Fruit fly (Drosophila melanogaster) whole organism, embryonic: ENCODE data around the gene CG12680.
A peak's percentile ranks its signal among the peaks of the same experiment; 100 is the strongest.

ENCODE experiments used
- Blimp-1 ChIP-seq: fragments of 200-800 bp; sonication (Bioruptor generic); optimal IDR thresholded peaks from 3 replicates; lab custom pipeline; 2018; ENCODE audit warnings: missing biosample characterization, missing genetic modification characterization, mild to moderate bottlenecking, moderate library complexity, missing genetic modification reagents
- CG10209 ChIP-seq: fragments of 200-800 bp; sonication (Bioruptor generic); optimal IDR thresholded peaks from 3 replicates; lab custom pipeline; 2017; ENCODE audit warnings: missing biosample characterization, mild to moderate bottlenecking, missing genetic modification characterization, missing genetic modification reagents
- CG1024 ChIP-seq: fragments of 200-800 bp; sonication (Bioruptor generic); IDR thresholded peaks from 2 replicates; pipeline ENCODE4 v1.3.6; 2022; ENCODE audit warnings: missing biosample characterization, missing genetic modification characterization
- CG11093 ChIP-seq: fragments of 200-800 bp; sonication (Bioruptor generic); IDR thresholded peaks from 3 replicates; pipeline ENCODE4 v1.3.6; 2022; ENCODE audit warnings: missing biosample characterization, missing genetic modification characterization
- CG13287 ChIP-seq: fragments of 200-800 bp; sonication (Bioruptor generic); IDR thresholded peaks from 2 replicates; pipeline ENCODE4 v1.3.6; 2022; ENCODE audit warnings: missing biosample characterization, missing genetic modification characterization; ENCODE audit not compliant: partially characterized antibody
- CG14050 ChIP-seq: fragments of 200-800 bp; sonication (Bioruptor generic); IDR thresholded peaks from 3 replicates; pipeline ENCODE4 v1.3.6; 2022; ENCODE audit warnings: missing biosample characterization, missing genetic modification characterization
- CG1529 ChIP-seq: fragments of 200-800 bp; sonication (Bioruptor generic); optimal IDR thresholded peaks from 3 replicates; lab custom pipeline; 2018; ENCODE audit warnings: missing biosample characterization, missing genetic modification characterization
- CG15479 ChIP-seq: fragments of 200-800 bp; sonication (Bioruptor generic); optimal IDR thresholded peaks from 3 replicates; lab custom pipeline; 2019; ENCODE audit warnings: missing biosample characterization, mild to moderate bottlenecking, missing genetic modification characterization, moderate library complexity
- CG17186 ChIP-seq: fragments of 200-800 bp; sonication (Bioruptor generic); optimal IDR thresholded peaks from 3 replicates; lab custom pipeline; 2017; ENCODE audit warnings: missing biosample characterization, missing genetic modification reagents, missing genetic modification characterization
- CG17328 ChIP-seq: fragments of 200-800 bp; sonication (Bioruptor generic); IDR thresholded peaks from 2 replicates; pipeline ENCODE4 v1.3.6; 2022; ENCODE audit warnings: missing biosample characterization, missing genetic modification characterization
- CG2116 ChIP-seq: fragments of 200-800 bp; sonication (Bioruptor generic); optimal IDR thresholded peaks from 3 replicates; lab custom pipeline; 2018; ENCODE audit warnings: missing biosample characterization, mild to moderate bottlenecking, missing genetic modification characterization
- CG30020 ChIP-seq: fragments of 200-800 bp; optimal IDR thresholded peaks from 2 replicates; lab custom pipeline; 2019; ENCODE audit warnings: missing biosample characterization, mild to moderate bottlenecking, missing genetic modification characterization, moderate library complexity
- CG31365 ChIP-seq: fragments of 200-800 bp; sonication (Bioruptor generic); optimal IDR thresholded peaks from 2 replicates; lab custom pipeline; 2018; ENCODE audit warnings: missing biosample characterization, mild to moderate bottlenecking, missing genetic modification characterization
- CG34376 ChIP-seq: fragments of 200-800 bp; sonication (Bioruptor generic); optimal IDR thresholded peaks from 2 replicates; lab custom pipeline; 2018; ENCODE audit warnings: missing biosample characterization, mild to moderate bottlenecking, missing genetic modification characterization
- CG4820 ChIP-seq: fragments of 200-800 bp; sonication (Bioruptor generic); optimal IDR thresholded peaks from 3 replicates; lab custom pipeline; 2016; ENCODE audit warnings: missing biosample characterization, missing genetic modification characterization
- CG6654 ChIP-seq: fragments of 200-800 bp; sonication (Bioruptor generic); optimal IDR thresholded peaks from 2 replicates; lab custom pipeline; 2017; ENCODE audit warnings: missing biosample characterization, mild to moderate bottlenecking, missing genetic modification characterization
- CG6791 ChIP-seq: fragments of 200-800 bp; sonication (Bioruptor generic); IDR thresholded peaks from 3 replicates; pipeline ENCODE4 v1.3.6; 2022; ENCODE audit warnings: missing biosample characterization, missing genetic modification characterization; ENCODE audit not compliant: partially characterized antibody
- CG8944 ChIP-seq: fragments of 200-800 bp; sonication (Bioruptor generic); optimal IDR thresholded peaks from 3 replicates; lab custom pipeline; 2016; ENCODE audit warnings: missing biosample characterization, missing genetic modification characterization
- CrebB ChIP-seq: fragments of 200-800 bp; sonication (Bioruptor generic); optimal IDR thresholded peaks from 3 replicates; lab custom pipeline; 2018; ENCODE audit warnings: missing biosample characterization, mild to moderate bottlenecking, missing genetic modification characterization
- Dll ChIP-seq: fragments of 200-800 bp; sonication (Bioruptor generic); IDR thresholded peaks from 4 replicates; pipeline ENCODE4 v1.3.6; 2022; ENCODE audit warnings: missing biosample characterization, missing genetic modification characterization; ENCODE audit not compliant: partially characterized antibody
- Ets97D ChIP-seq: fragments of 200-800 bp; sonication (Bioruptor generic); optimal IDR thresholded peaks from 3 replicates; lab custom pipeline; 2016; ENCODE audit warnings: missing biosample characterization, missing genetic modification characterization
- H2.0 ChIP-seq: fragments of 200-800 bp; sonication (Bioruptor generic); IDR thresholded peaks from 2 replicates; pipeline ENCODE4 v1.3.6; 2022; ENCODE audit warnings: missing biosample characterization, missing genetic modification characterization
- HmgD ChIP-seq: fragments of 200-800 bp; sonication (Bioruptor generic); optimal IDR thresholded peaks from 3 replicates; lab custom pipeline; 2016; ENCODE audit warnings: missing biosample characterization, missing genetic modification characterization
- Hr51 ChIP-seq, 2 experiments: fragments of 200-800 bp; sonication (Bioruptor generic); optimal IDR thresholded peaks; 2 replicates in 1 of 2; 3 replicates in 1 of 2; lab custom pipeline; 2016 to 2018; ENCODE audit warnings: missing biosample characterization in 2 of 2, missing genetic modification characterization in 2 of 2, mild to moderate bottlenecking in 1 of 2, moderate library complexity in 1 of 2
- Hsf ChIP-seq: fragments of 200-800 bp; sonication (Bioruptor generic); optimal IDR thresholded peaks from 3 replicates; lab custom pipeline; 2016; ENCODE audit warnings: missing biosample characterization, missing genetic modification characterization
- MTF-1 ChIP-seq: fragments of 200-800 bp; sonication (Bioruptor generic); optimal IDR thresholded peaks from 2 replicates; lab custom pipeline; 2018; ENCODE audit warnings: missing biosample characterization, mild to moderate bottlenecking, missing genetic modification characterization, borderline replicate concordance
- NK7.1 ChIP-seq: fragments of 200-800 bp; sonication (Bioruptor generic); optimal IDR thresholded peaks from 3 replicates; lab custom pipeline; 2016; ENCODE audit warnings: missing biosample characterization, missing genetic modification characterization
- Nf-YC ChIP-seq: fragments of 200-800 bp; optimal IDR thresholded peaks from 3 replicates; lab custom pipeline; 2019; ENCODE audit warnings: missing biosample characterization, mild to moderate bottlenecking, missing genetic modification characterization, moderate library complexity
- Sox102F ChIP-seq: fragments of 200-800 bp; sonication (Bioruptor generic); optimal IDR thresholded peaks from 2 replicates; lab custom pipeline; 2018; ENCODE audit warnings: missing biosample characterization, mild to moderate bottlenecking, missing genetic modification characterization, moderate library complexity
- aop ChIP-seq: fragments of 200-800 bp; sonication (Bioruptor generic); IDR thresholded peaks from 2 replicates; pipeline ENCODE4 v1.3.6; 2022; ENCODE audit warnings: missing biosample characterization, missing genetic modification characterization
- bbx ChIP-seq: fragments of 200-800 bp; sonication (Bioruptor generic); IDR thresholded peaks from 2 replicates; pipeline ENCODE4 v1.3.6; 2022; ENCODE audit warnings: missing biosample characterization, missing genetic modification characterization; ENCODE audit not compliant: partially characterized antibody
- bigmax ChIP-seq: fragments of 200-800 bp; sonication (Bioruptor generic); optimal IDR thresholded peaks from 2 replicates; lab custom pipeline; 2018; ENCODE audit warnings: missing biosample characterization, mild to moderate bottlenecking, missing genetic modification characterization
- cg ChIP-seq: fragments of 200-800 bp; sonication (Bioruptor generic); optimal IDR thresholded peaks from 3 replicates; lab custom pipeline; 2019; ENCODE audit warnings: missing biosample characterization, mild to moderate bottlenecking, missing genetic modification characterization, moderate library complexity
- chn ChIP-seq: fragments of 200-800 bp; sonication (Bioruptor generic); optimal IDR thresholded peaks from 2 replicates; lab custom pipeline; 2016; ENCODE audit warnings: missing biosample characterization, missing genetic modification characterization
- disco-r ChIP-seq: fragments of 200-800 bp; sonication (Bioruptor generic); optimal IDR thresholded peaks from 2 replicates; lab custom pipeline; 2016; ENCODE audit warnings: missing biosample characterization, missing genetic modification characterization
- eve ChIP-seq, 2 experiments: fragments of >200 bp; optimal IDR thresholded peaks; 2 replicates each; lab custom pipeline; 2017; ENCODE audit warnings: missing biosample characterization in 2 of 2, missing genetic modification characterization in 2 of 2
- gce ChIP-seq: fragments of 200-800 bp; sonication (Bioruptor generic); IDR thresholded peaks from 3 replicates; pipeline ENCODE4 v1.3.6; 2022; ENCODE audit warnings: missing biosample characterization, missing genetic modification characterization
- h ChIP-seq: fragments of >200 bp; optimal IDR thresholded peaks from 2 replicates; lab custom pipeline; 2017
- ham ChIP-seq: fragments of 200-800 bp; sonication (Bioruptor generic); IDR thresholded peaks from 2 replicates; pipeline ENCODE4 v1.3.6; 2022; ENCODE audit warnings: missing biosample characterization, missing genetic modification characterization
- jumu ChIP-seq: fragments of 200-800 bp; sonication (Bioruptor generic); optimal IDR thresholded peaks from 3 replicates; lab custom pipeline; 2016; ENCODE audit warnings: missing biosample characterization, missing genetic modification characterization
- kay ChIP-seq: fragments of 200-800 bp; sonication (Bioruptor generic); optimal IDR thresholded peaks from 2 replicates; lab custom pipeline; 2016; ENCODE audit warnings: missing biosample characterization, missing genetic modification characterization
- knrl ChIP-seq: fragments of 200-800 bp; sonication (Bioruptor generic); IDR thresholded peaks from 3 replicates; pipeline ENCODE4 v1.3.6; 2022; ENCODE audit warnings: missing biosample characterization, missing genetic modification characterization; ENCODE audit not compliant: partially characterized antibody
- pb ChIP-seq: fragments of 200-800 bp; sonication (Bioruptor generic); optimal IDR thresholded peaks from 3 replicates; lab custom pipeline; 2016; ENCODE audit warnings: missing biosample characterization, missing genetic modification characterization
- ro ChIP-seq: fragments of 200-800 bp; sonication (Bioruptor generic); IDR thresholded peaks from 2 replicates; pipeline ENCODE4 v1.3.6; 2022; ENCODE audit warnings: missing biosample characterization, missing genetic modification characterization
- slp2 ChIP-seq: fragments of 200-800 bp; sonication (Bioruptor generic); optimal IDR thresholded peaks from 2 replicates; lab custom pipeline; 2016; ENCODE audit warnings: missing biosample characterization, missing genetic modification characterization
- stwl ChIP-seq: fragments of 200-800 bp; sonication (Bioruptor generic); optimal IDR thresholded peaks from 3 replicates; lab custom pipeline; 2018; ENCODE audit warnings: missing biosample characterization, mild to moderate bottlenecking, missing genetic modification characterization, moderate library complexity
- sug ChIP-seq: fragments of 200-800 bp; optimal IDR thresholded peaks from 2 replicates; lab custom pipeline; 2019; ENCODE audit warnings: missing biosample characterization, mild to moderate bottlenecking, missing genetic modification characterization, moderate library complexity
- twi ChIP-seq: fragments of 200-800 bp; optimal IDR thresholded peaks from 2 replicates; lab custom pipeline; 2019; ENCODE audit warnings: missing biosample characterization, mild to moderate bottlenecking, missing genetic modification characterization, moderate library complexity
- yki ChIP-seq: fragments of >200 bp; optimal IDR thresholded peaks from 3 replicates; lab custom pipeline; 2018

Gene CG12680

DNA sequence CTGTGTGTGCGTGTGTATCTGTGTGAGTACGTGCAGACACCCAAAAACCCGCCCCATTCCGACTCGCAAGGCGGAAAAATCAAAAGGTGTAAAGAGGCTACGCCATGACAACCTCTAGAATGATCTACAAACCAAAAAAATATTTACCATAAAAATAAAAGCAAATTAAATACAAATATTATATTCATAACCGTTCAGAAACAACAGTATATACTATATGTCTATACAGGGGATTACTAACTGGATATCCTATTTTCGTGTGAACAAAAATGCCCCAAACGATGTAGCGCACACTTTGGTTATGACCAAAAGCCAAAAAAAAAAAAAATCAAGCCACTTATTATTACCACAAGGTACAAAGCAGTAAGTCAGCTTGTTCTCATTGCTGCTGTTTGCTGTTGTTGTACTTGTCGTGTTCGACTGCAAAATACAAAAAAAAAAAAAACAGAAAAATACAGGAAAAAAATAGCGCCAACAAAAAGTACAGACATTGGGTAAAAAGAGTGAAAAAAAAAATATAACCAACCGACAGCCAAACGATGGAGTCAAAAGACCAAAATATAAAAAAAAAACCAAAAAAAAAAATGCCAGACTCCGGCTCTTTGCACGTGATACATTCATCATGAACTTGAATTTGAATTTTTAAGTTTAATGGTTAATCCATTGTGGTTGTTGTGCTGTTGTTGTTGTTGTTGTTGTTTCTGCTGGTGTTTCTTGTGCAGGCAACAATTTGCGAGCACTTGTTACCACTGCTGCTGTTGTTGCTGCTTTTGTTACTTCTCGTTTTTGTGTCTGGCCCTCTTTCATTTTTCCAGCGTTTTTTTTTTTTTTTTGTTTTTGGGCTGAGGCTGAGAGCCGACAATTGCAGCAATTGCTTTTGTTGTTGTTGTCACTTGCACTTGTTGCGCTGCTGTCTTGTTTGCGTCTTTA is 44.5 kb downstream of the CG12680 start (continued):
- TF ChIP-seq jumu (GFP tag; lab: Kevin White, UChicago) (peak; percentile 2), MTF-1 (GFP tag; lab: Kevin White, UChicago) (no peak), CG31365 (tag; lab: Kevin White, UChicago) (no peak), CG8944 (GFP tag; lab: Kevin White, UChicago) (no peak), CG17328 (GFP tag; lab: Robert Waterston, UW) (peak; percentile 43; the same call in 1 of the 2 replicates), CG1024 (GFP tag; lab: Robert Waterston, UW) (peak; percentile 44; the same call in 1 of the 2 replicates), HmgD (GFP tag; lab: Kevin White, UChicago) (no peak), bbx (GFP tag; lab: Robert Waterston, UW) (no peak), Hr51 (GFP tag; optimal IDR thresholded peaks at IDR 0.05; lab: Kevin White, UChicago) (peak; percentile 17 to 66), stwl (no peak), CG4820 (peak; percentile 18), bigmax (GFP tag; lab: Kevin White, UChicago) (no peak), CG30020 (no peak), CrebB (tag; lab: Kevin White, UChicago) (no peak), ham (GFP tag; lab: Robert Waterston, UW) (peak; percentile 22; the same call in 1 of the 2 replicates), Dll (no peak), CG34376 (GFP tag; lab: Kevin White, UChicago) (no peak), knrl (GFP tag; lab: Robert Waterston, UW) (no peak), pb (GFP tag; lab: Kevin White, UChicago) (no peak), Sox102F (GFP tag; lab: Kevin White, UChicago) (peak; percentile 68), cg (GFP tag; lab: Kevin White, UChicago) (no peak), CG6791 (GFP tag; lab: Robert Waterston, UW) (no peak), Hsf (GFP tag; lab: Kevin White, UChicago) (peak; percentile 18), CG11093 (GFP tag; lab: Robert Waterston, UW) (peak; percentile 62; the same call in 1 of the 3 replicates), twi (tag; lab: Kevin White, UChicago) (no peak), kay (GFP tag; lab: Kevin White, UChicago) (peak; percentile 24), sug (tag; lab: Kevin White, UChicago) (peak; percentile 33), CG2116 (GFP tag; lab: Kevin White, UChicago) (no peak), chn (GFP tag; lab: Kevin White, UChicago) (no peak), CG17186 (GFP tag; lab: Kevin White, UChicago) (no peak), CG6654 (GFP tag; lab: Kevin White, UChicago) (no peak), Nf-YC (tag; lab: Kevin White, UChicago) (no peak), aop (GFP tag; lab: Robert Waterston, UW) (no peak), eve (GFP tag; optimal IDR thresholded peaks at IDR 0.05; lab: Kevin White, UChicago) (peak in 1 of 2 experiments; percentile 45), CG14050 (GFP tag; lab: Robert Waterston, UW) (peak; percentile 59; the same call in 2 of the 3 replicates), Ets97D (GFP tag; lab: Kevin White, UChicago) (no peak), ro (peak; percentile 33; the same call in 1 of the 2 replicates), NK7.1 (GFP tag; lab: Kevin White, UChicago) (no peak), CG15479 (GFP tag; lab: Kevin White, UChicago) (no peak), Blimp-1 (peak; percentile 53), h (no peak), CG1529 (GFP tag; lab: Kevin White, UChicago) (no peak), yki (lab: Kevin White, UChicago) (no peak), gce (GFP tag; lab: Robert Waterston, UW) (peak; percentile 59; the same call in 1 of the 3 replicates), CG13287 (GFP tag; lab: Robert Waterston, UW) (no peak), disco-r (GFP tag; lab: Kevin White, UChicago) (no peak), CG10209 (peak; percentile 56), slp2 (no peak), H2.0 (peak; percentile 81)
